Fruit fly (Drosophila melanogaster): ENCODE results near the gene raskol.

The raskol gene

DNA sequence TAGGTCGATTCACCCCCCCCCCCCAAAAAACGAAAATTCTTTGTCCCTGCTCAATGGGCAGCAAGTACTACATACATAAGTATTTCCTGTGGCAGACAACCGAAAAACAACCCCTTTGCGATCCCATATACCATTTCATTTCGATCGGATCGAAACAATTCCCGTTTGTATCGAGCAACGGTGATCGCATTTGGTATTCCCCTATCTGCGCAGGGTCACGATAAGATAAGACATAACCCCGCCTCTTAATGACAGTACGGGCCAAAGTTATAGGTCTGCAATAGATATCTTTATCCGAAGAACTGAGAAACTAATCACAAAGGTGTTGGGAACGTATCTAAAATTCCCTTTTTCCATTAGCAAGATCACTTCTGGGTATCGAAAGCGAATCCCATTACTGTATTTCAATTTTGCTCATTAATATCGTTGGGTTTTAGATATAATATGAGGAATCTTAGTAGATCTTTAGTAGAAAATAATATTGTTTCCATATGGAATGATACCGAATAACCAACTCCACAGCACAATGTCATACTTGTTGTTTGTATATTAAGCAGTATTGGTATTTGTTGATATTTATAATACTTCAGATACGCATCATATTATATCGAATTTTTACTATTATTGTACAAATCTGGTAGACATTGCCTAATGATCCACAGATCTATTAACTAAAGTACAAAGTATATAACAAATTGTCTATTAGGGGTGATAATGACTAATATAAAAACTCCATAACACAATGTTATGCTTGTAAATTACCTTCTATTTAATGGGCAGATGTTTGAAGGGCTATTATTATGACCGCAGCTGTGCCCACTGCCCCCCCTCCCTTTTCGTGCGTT is 31.3 kb downstream of the raskol start (continued):
- TF ChIP-seq cwo (GFP tag; optimal IDR thresholded peaks at IDR 0.05) (no peak), MTF-1 (GFP tag; optimal IDR thresholded peaks at IDR 0.05; ENCODE audit: borderline replicate concordance) (no peak), Taf1 (GFP tag; IDR thresholded peaks at IDR 0.05) (no peak), Gsc (GFP tag; IDR thresholded peaks at IDR 0.05) (no peak), ato (GFP tag; IDR thresholded peaks at IDR 0.05; ENCODE audit: partially characterized antibody) (no peak), tgo (GFP tag; IDR thresholded peaks at IDR 0.05) (no peak), CG6683 (GFP tag; optimal IDR thresholded peaks at IDR 0.05) (no peak), amos (GFP tag; IDR thresholded peaks at IDR 0.05; ENCODE audit: partially characterized antibody) (no peak), gcm2 (GFP tag; optimal IDR thresholded peaks at IDR 0.05) (no peak), CG17361 (GFP tag; IDR thresholded peaks at IDR 0.05) (no peak; the same call in 2 of the 3 replicates), CG6175 (GFP tag; IDR thresholded peaks at IDR 0.05) (no peak), CG13123 (GFP tag; optimal IDR thresholded peaks at IDR 0.05) (no peak), dati (GFP tag; IDR thresholded peaks at IDR 0.05) (no peak), CG7928 (GFP tag; optimal IDR thresholded peaks at IDR 0.05) (no peak), CG4820 (GFP tag; optimal IDR thresholded peaks at IDR 0.05) (no peak), nerfin-1 (tag; optimal IDR thresholded peaks at IDR 0.05) (no peak), CG13287 (GFP tag; IDR thresholded peaks at IDR 0.05; ENCODE audit: partially characterized antibody) (no peak), CG10366 (GFP tag; IDR thresholded peaks at IDR 0.05) (no peak), Sry-δ (GFP tag; optimal IDR thresholded peaks at IDR 0.05) (no peak), Antp (GFP tag; optimal IDR thresholded peaks at IDR 0.05) (no peak), CG17612 (GFP tag; IDR thresholded peaks at IDR 0.05) (no peak), CG7786 (GFP tag; optimal IDR thresholded peaks at IDR 0.05) (no peak), pfk (GFP tag; optimal IDR thresholded peaks at IDR 0.05) (peak; percentile 49), CG11696 (GFP tag; IDR thresholded peaks at IDR 0.05) (peak; percentile 90), phol (tag; optimal IDR thresholded peaks at IDR 0.05) (peak; percentile 6), chinmo (GFP tag; IDR thresholded peaks at IDR 0.05; ENCODE audit: partially characterized antibody) (no peak), eyg (GFP tag; optimal IDR thresholded peaks at IDR 0.05) (no peak), pho (GFP tag; optimal IDR thresholded peaks at IDR 0.05) (no peak), disco-r (GFP tag; optimal IDR thresholded peaks at IDR 0.05) (no peak), hth (optimal IDR thresholded peaks at IDR 0.05) (no peak), Hr78 (GFP tag; optimal IDR thresholded peaks at IDR 0.05) (no peak), Rfx (GFP tag; IDR thresholded peaks at IDR 0.05) (0 out of 2 replicates have a peak, but pooled peaks have one; percentile 5), Dp (GFP tag; optimal IDR thresholded peaks at IDR 0.05) (no peak), CG2199 (GFP tag; IDR thresholded peaks at IDR 0.05) (no peak), GATAe (GFP tag; conservative IDR thresholded peaks at IDR 0.05) (peak; percentile 53), bsh (GFP tag; optimal IDR thresholded peaks at IDR 0.05) (no peak), CG10565 (GFP tag; optimal IDR thresholded peaks at IDR 0.05) (no peak), CG4404 (GFP tag; IDR thresholded peaks at IDR 0.05) (no peak), Optix (GFP tag; IDR thresholded peaks at IDR 0.05) (no peak), Drgx (GFP tag; IDR thresholded peaks at IDR 0.05) (no peak), CG14667 (GFP tag; IDR thresholded peaks at IDR 0.05) (no peak), CG18262 (tag; optimal IDR thresholded peaks at IDR 0.05) (peak; percentile 40), lola (GFP tag; optimal IDR thresholded peaks at IDR 0.05) (peak in 1 of 3 experiments; percentile 20), cato (GFP tag; optimal IDR thresholded peaks at IDR 0.05; ENCODE audit: borderline replicate concordance) (no peak), z (GFP tag; IDR thresholded peaks at IDR 0.05) (no peak), Ada2b (GFP tag; IDR thresholded peaks at IDR 0.05) (no peak), gem (tag; optimal IDR thresholded peaks at IDR 0.05) (peak; percentile 24), row (GFP tag; IDR thresholded peaks at IDR 0.05) (no peak; the same call in 2 of the 3 replicates), HLH4C (GFP tag; IDR thresholded peaks at IDR 0.05; ENCODE audit: partially characterized antibody) (no peak)
